Worm (Caenorhabditis elegans) whole organism, L1 larva: ENCODE data around the gene W03A5.6.

Experiments used
- aha-1 ChIP-seq: fragments of 150-350 bp; optimal IDR thresholded peaks from 2 replicates; lab custom pipeline; 2014; ENCODE audit warnings: missing biosample characterization, missing genetic modification characterization
- alr-1 ChIP-seq: fragments of 200-800 bp; sonication (Bioruptor generic); optimal IDR thresholded peaks from 2 replicates; lab custom pipeline; 2018; ENCODE audit warnings: borderline replicate concordance, mild to moderate bottlenecking, missing genetic modification characterization, missing compliant biosample characterization
- aly-2 ChIP-seq: fragments of 150-350 bp; optimal IDR thresholded peaks from 2 replicates; lab custom pipeline; 2014; ENCODE audit warnings: missing biosample characterization, missing genetic modification characterization
- ama-1 ChIP-seq: fragments of 150-350 bp; optimal IDR thresholded peaks from 2 replicates; lab custom pipeline; 2014
- blmp-1 ChIP-seq: fragments of 150-350 bp; optimal IDR thresholded peaks from 2 replicates; lab custom pipeline; 2014; ENCODE audit warnings: missing biosample characterization, missing genetic modification characterization
- ceh-63 ChIP-seq: fragments of 200-800 bp; sonication (Bioruptor generic); optimal IDR thresholded peaks from 2 replicates; lab custom pipeline; 2018; ENCODE audit warnings: mild to moderate bottlenecking, missing genetic modification characterization, missing compliant biosample characterization
- ceh-82 ChIP-seq, 3 experiments: fragments of 150-350 bp in 1 of 3; sonication (generic microtip) in 2 of 3; optimal IDR thresholded peaks; 2 replicates each; lab custom pipeline; 2014 to 2017; ENCODE audit warnings: missing biosample characterization in 3 of 3, missing genetic modification characterization in 3 of 3
- ceh-90 ChIP-seq: sonication (generic microtip); optimal IDR thresholded peaks from 2 replicates; lab custom pipeline; 2016; ENCODE audit warnings: missing genetic modification characterization, missing compliant biosample characterization
- dpl-1 ChIP-seq, 3 experiments: fragments of 150-350 bp in 2 of 3; sonication (generic microtip) in 1 of 3; optimal IDR thresholded peaks; 2 replicates each; lab custom pipeline; 2014 to 2017; ENCODE audit warnings: missing biosample characterization in 3 of 3, missing genetic modification characterization in 3 of 3, missing genetic modification reagents in 3 of 3
- dsc-1 ChIP-seq: sonication (generic microtip); optimal IDR thresholded peaks from 2 replicates; lab custom pipeline; 2016; ENCODE audit warnings: mild to moderate bottlenecking, missing genetic modification characterization, missing compliant biosample characterization
- efl-1 ChIP-seq, 4 experiments: fragments of 150-350 bp; optimal IDR thresholded peaks in 3 of 4; peaks in 1 of 4; 1 replicate in 1 of 4; 2 replicates in 3 of 4; lab custom pipeline; 2014; ENCODE audit warnings: missing biosample characterization in 2 of 4, missing genetic modification characterization in 2 of 4, missing genetic modification reagents in 2 of 4
- efl-3 ChIP-seq: fragments of 200-800 bp; sonication (Bioruptor generic); optimal IDR thresholded peaks from 2 replicates; lab custom pipeline; 2018; ENCODE audit warnings: mild to moderate bottlenecking, missing genetic modification characterization, missing compliant biosample characterization
- egl-27 ChIP-seq, 2 experiments: fragments of 150-350 bp in 1 of 2; sonication (generic microtip); optimal IDR thresholded peaks; 3 replicates each; lab custom pipeline; 2017 to 2018; ENCODE audit warnings: missing biosample characterization in 2 of 2, missing genetic modification characterization in 2 of 2, missing genetic modification reagents in 2 of 2
- elt-2 ChIP-seq: sonication (generic microtip); optimal IDR thresholded peaks from 2 replicates; lab custom pipeline; 2016; ENCODE audit warnings: missing genetic modification characterization, mild to moderate bottlenecking, inconsistent platforms, missing compliant biosample characterization, missing genetic modification reagents
- ets-5 ChIP-seq: fragments of 200-800 bp; sonication (Bioruptor generic); IDR thresholded peaks from 2 replicates; pipeline ENCODE4 v1.3.6; 2022; ENCODE audit warnings: missing genetic modification characterization, missing compliant biosample characterization
- fkh-10 ChIP-seq: sonication (generic microtip); optimal IDR thresholded peaks from 2 replicates; lab custom pipeline; 2017; ENCODE audit warnings: missing biosample characterization, missing genetic modification reagents, missing genetic modification characterization
- grh-1 ChIP-seq: fragments of 200-800 bp; sonication (Bioruptor generic); IDR thresholded peaks from 2 replicates; pipeline ENCODE4 v1.3.6; 2022; ENCODE audit warnings: missing genetic modification reagents, missing genetic modification characterization, missing compliant biosample characterization
- hpl-2 ChIP-seq: fragments of 150-350 bp; optimal IDR thresholded peaks from 2 replicates; lab custom pipeline; 2014; ENCODE audit warnings: missing biosample characterization, missing genetic modification reagents, missing genetic modification characterization
- isw-1 ChIP-seq: fragments of 200-800 bp; sonication (Bioruptor generic); IDR thresholded peaks from 2 replicates; pipeline ENCODE4 v1.3.6; 2022; ENCODE audit warnings: missing genetic modification characterization, missing compliant biosample characterization
- jun-1 ChIP-seq: fragments of 150-350 bp; optimal IDR thresholded peaks from 2 replicates; lab custom pipeline; 2014; ENCODE audit warnings: missing biosample characterization, missing genetic modification reagents, missing genetic modification characterization
- lin-13 ChIP-seq: fragments of 150-350 bp; optimal IDR thresholded peaks from 2 replicates; lab custom pipeline; 2014; ENCODE audit warnings: missing biosample characterization, missing genetic modification reagents, missing genetic modification characterization
- lin-14 ChIP-seq: fragments of 200-800 bp; sonication (Bioruptor generic); optimal IDR thresholded peaks from 2 replicates; lab custom pipeline; 2018; ENCODE audit warnings: mild to moderate bottlenecking, missing genetic modification characterization, moderate library complexity, missing compliant biosample characterization
- lin-35 ChIP-seq, 2 experiments: fragments of 150-350 bp; optimal IDR thresholded peaks; 2 replicates each; lab custom pipeline; 2014; ENCODE audit warnings: missing biosample characterization in 2 of 2, missing genetic modification characterization in 2 of 2, missing genetic modification reagents in 2 of 2
- lin-39 ChIP-seq: fragments of 150-350 bp; optimal IDR thresholded peaks from 2 replicates; lab custom pipeline; 2014; ENCODE audit warnings: missing biosample characterization, missing genetic modification reagents, missing genetic modification characterization
- mab-9 ChIP-seq: fragments of 200-800 bp; sonication (Bioruptor generic); IDR thresholded peaks from 2 replicates; pipeline ENCODE4 v1.3.6; 2022; ENCODE audit warnings: missing genetic modification reagents, missing genetic modification characterization, missing compliant biosample characterization
- nhr-20 ChIP-seq: sonication (generic microtip); optimal IDR thresholded peaks from 2 replicates; lab custom pipeline; 2016; ENCODE audit warnings: mild to moderate bottlenecking, missing genetic modification characterization, missing compliant biosample characterization
- nhr-237 ChIP-seq: fragments of 150-350 bp; optimal IDR thresholded peaks from 2 replicates; lab custom pipeline; 2014; ENCODE audit warnings: missing biosample characterization, missing genetic modification characterization
- nhr-71 ChIP-seq: sonication (generic microtip); optimal IDR thresholded peaks from 2 replicates; lab custom pipeline; 2016; ENCODE audit warnings: mild to moderate bottlenecking, missing genetic modification characterization, moderate library complexity, missing compliant biosample characterization
- nhr-77 ChIP-seq: fragments of 150-350 bp; optimal IDR thresholded peaks from 2 replicates; lab custom pipeline; 2014; ENCODE audit warnings: missing biosample characterization, missing genetic modification characterization
- nhr-84 ChIP-seq: sonication (generic microtip); optimal IDR thresholded peaks from 2 replicates; lab custom pipeline; 2017; ENCODE audit warnings: missing biosample characterization, missing genetic modification characterization
- pag-3 ChIP-seq: sonication (generic microtip); optimal IDR thresholded peaks from 2 replicates; lab custom pipeline; 2017; ENCODE audit warnings: missing genetic modification characterization, mild to moderate bottlenecking, missing compliant biosample characterization, antibody characterized with exemption, borderline replicate concordance; ENCODE audit not compliant: insufficient read depth
- pax-3 ChIP-seq: fragments of 200-800 bp; sonication (Bioruptor generic); optimal IDR thresholded peaks from 2 replicates; lab custom pipeline; 2018; ENCODE audit warnings: mild to moderate bottlenecking, missing genetic modification characterization, moderate library complexity, missing compliant biosample characterization
- pqm-1 ChIP-seq: sonication (generic microtip); optimal IDR thresholded peaks from 3 replicates; lab custom pipeline; 2017; ENCODE audit warnings: missing biosample characterization, missing genetic modification characterization
- rnt-1 ChIP-seq: sonication (generic microtip); optimal IDR thresholded peaks from 2 replicates; lab custom pipeline; 2016; ENCODE audit warnings: mild to moderate bottlenecking, missing genetic modification characterization, moderate library complexity, missing compliant biosample characterization
- skn-1 ChIP-seq: fragments of 150-350 bp; optimal IDR thresholded peaks from 2 replicates; lab custom pipeline; 2014; ENCODE audit warnings: missing biosample characterization, missing genetic modification characterization
- snpc-4 ChIP-seq: fragments of 150-350 bp; optimal IDR thresholded peaks from 2 replicates; lab custom pipeline; 2014; ENCODE audit warnings: missing biosample characterization, missing genetic modification characterization
- snu-23 ChIP-seq: sonication (generic microtip); optimal IDR thresholded peaks from 2 replicates; lab custom pipeline; 2016; ENCODE audit warnings: missing genetic modification characterization, missing compliant biosample characterization
- sup-37 ChIP-seq: fragments of 200-800 bp; sonication (Bioruptor generic); optimal IDR thresholded peaks from 2 replicates; lab custom pipeline; 2018; ENCODE audit warnings: mild to moderate bottlenecking, missing genetic modification characterization, missing compliant biosample characterization
- unc-130 ChIP-seq: fragments of 150-350 bp; optimal IDR thresholded peaks from 2 replicates; lab custom pipeline; 2017; ENCODE audit warnings: missing biosample characterization, missing genetic modification characterization, inconsistent platforms
- zag-1 ChIP-seq: fragments of 150-350 bp; optimal IDR thresholded peaks from 2 replicates; lab custom pipeline; 2014; ENCODE audit warnings: missing biosample characterization, missing genetic modification characterization
- zip-4 ChIP-seq: fragments of 200-800 bp; sonication (Bioruptor generic); optimal IDR thresholded peaks from 2 replicates; lab custom pipeline; 2018; ENCODE audit warnings: mild to moderate bottlenecking, missing genetic modification characterization, moderate library complexity, missing compliant biosample characterization

Gene W03A5.6

DNA sequence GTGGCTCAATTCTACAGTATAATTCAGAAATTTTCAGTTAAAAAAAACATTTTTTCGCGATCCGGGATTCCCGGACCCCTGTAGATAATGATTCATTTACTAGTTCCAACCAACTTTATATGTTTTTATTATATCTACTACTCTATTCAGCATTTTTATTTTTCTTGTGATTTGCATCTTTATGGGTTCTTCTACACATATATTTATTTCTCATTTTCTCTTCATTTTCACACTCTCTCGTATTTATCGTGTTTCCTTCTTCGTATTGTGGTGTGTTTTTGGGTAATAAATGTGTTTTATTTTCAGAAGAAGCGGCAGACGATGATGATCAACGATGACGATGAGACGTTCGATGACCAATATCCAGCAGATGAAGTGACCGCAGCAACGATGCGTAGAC, 23.6 kb upstream of the W03A5.6 start, which contains the start of gene F48E8.2:
Gene F48E8.2 (plus strand): TSS at position 301 of the 400 bp plus-strand sequence.
- no peak for TF ChIP-seq mab-9 (GFP tag; lab: Robert Waterston, UW)
- TF ChIP-seq rnt-1 (tag; lab: Kevin White, UChicago), result no peak
- no peak for TF ChIP-seq zag-1 (tag; lab: Kevin White, UChicago)
- no peak for TF ChIP-seq lin-13 (GFP tag; lab: Kevin White, UChicago)
- no peak for TF ChIP-seq ets-5 (GFP tag; lab: Robert Waterston, UW)
- TF ChIP-seq nhr-237 (tag; lab: Kevin White, UChicago), result no peak
- no peak for TF ChIP-seq ceh-63 (GFP tag; lab: Kevin White, UChicago)
- no peak for TF ChIP-seq elt-2 (tag; lab: Kevin White, UChicago)
- TF ChIP-seq egl-27 (tag; optimal IDR thresholded peaks at IDR 0.05; lab: Kevin White, UChicago), result no peak
- TF ChIP-seq snu-23, result no peak
- TF ChIP-seq pag-3 (tag; lab: Kevin White, UChicago), result no peak
- no peak for TF ChIP-seq nhr-71 (tag; lab: Kevin White, UChicago)
- no peak for TF ChIP-seq lin-35 (GFP tag; optimal IDR thresholded peaks at IDR 0.05; lab: Kevin White, UChicago)
- TF ChIP-seq nhr-20 (tag; lab: Kevin White, UChicago), result no peak
- TF ChIP-seq unc-130, result no peak
- no peak for TF ChIP-seq hpl-2
- no peak for TF ChIP-seq blmp-1 (tag; lab: Kevin White, UChicago)

DNA sequence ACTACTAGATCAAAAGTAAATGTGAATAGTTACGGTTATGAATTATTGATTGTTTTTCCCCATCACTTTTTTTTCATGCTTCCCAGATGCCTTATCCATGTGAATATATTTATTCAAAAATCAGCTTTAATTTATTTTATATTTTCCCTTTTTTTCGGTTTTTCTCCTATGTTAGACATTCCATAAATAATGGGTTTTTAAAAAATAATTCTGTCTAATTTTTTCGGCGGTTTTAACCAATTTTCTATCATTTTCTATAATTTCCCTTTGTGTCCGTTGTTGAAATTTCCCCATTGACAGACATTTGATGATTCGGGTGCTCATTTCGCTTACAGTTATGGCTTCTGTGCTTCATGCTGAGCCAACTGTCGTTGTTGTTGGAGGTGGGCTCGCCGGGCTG, 20.6 kb upstream of the W03A5.6 start, which contains the start of gene F48E8.3:
Gene F48E8.3 (plus strand): TSS at position 301 of the 400 bp plus-strand sequence.
- no peak for TF ChIP-seq nhr-71 (tag; lab: Kevin White, UChicago)
- TF ChIP-seq pag-3 (tag; lab: Kevin White, UChicago), result no peak

DNA sequence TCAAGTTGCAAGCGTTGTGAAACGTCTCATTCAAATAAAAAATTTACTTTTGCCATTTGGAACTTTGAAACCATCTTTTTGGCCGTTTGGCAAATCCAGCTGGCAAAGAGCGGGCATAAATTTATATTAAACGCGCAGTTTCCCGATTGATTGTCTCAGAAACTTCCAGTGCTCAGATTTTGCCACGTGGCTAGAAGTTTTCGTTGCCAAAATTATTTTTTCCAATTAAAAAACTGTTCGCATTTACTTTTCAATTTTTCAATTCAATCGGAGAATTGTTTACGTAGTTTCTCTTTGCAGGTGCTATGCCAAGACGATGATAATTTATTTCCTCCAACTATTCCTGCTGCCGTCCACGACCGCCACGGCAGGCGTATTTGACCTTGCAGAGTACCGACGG, 12.8 kb upstream of the W03A5.6 start, which contains the start of gene F48E8.4:
Gene F48E8.4 (plus strand): TSS at position 301 of the 400 bp plus-strand sequence.
- TF ChIP-seq dpl-1 (GFP tag; optimal IDR thresholded peaks at IDR 0.05; lab: Kevin White, UChicago) (no peak), efl-1 (optimal IDR thresholded peaks at IDR 0.05; lab: Kevin White, UChicago) (no peak), efl-1 (GFP tag; optimal IDR thresholded peaks at IDR 0.05 in 1 of 2; lab: Kevin White, UChicago) (peak in 1 of 2 experiments; percentile 82), aha-1 (tag; lab: Kevin White, UChicago) (no peak), ceh-82 (tag; optimal IDR thresholded peaks at IDR 0.05; lab: Kevin White, UChicago) (no peak), pag-3 (tag; lab: Kevin White, UChicago) (no peak), pqm-1 (tag; lab: Kevin White, UChicago) (no peak)

DNA sequence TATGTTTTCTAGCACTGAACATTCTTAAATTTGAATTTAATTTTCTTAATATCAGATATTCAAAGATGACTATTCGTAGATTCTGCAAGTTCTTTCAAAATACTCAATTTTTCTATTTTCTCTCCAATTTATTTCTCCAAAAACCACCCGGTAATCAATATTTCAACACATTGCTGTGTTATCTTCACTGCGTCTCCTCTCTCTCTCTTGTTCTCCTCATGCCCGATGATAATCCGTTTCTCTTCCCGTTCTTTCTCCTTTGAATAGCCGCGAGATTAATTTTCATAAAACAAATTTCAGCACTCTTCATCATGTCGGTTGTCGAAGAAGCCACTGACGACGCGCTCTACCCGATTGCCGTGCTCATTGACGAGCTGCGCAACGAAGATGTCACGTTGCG, 10.0 kb upstream of the W03A5.6 start, which contains the start of gene paa-1:
Gene paa-1 (plus strand): TSS at position 301 of the 400 bp plus-strand sequence.
- TF ChIP-seq lin-35 (GFP tag; optimal IDR thresholded peaks at IDR 0.05; lab: Kevin White, UChicago) (no peak), efl-1 (optimal IDR thresholded peaks at IDR 0.05; lab: Kevin White, UChicago) (no peak), efl-1 (GFP tag; optimal IDR thresholded peaks at IDR 0.05 in 1 of 2; lab: Kevin White, UChicago) (peak in 1 of 2 experiments; percentile 35)
- TF ChIP-seq, all 84 proteins: peak for 1

DNA sequence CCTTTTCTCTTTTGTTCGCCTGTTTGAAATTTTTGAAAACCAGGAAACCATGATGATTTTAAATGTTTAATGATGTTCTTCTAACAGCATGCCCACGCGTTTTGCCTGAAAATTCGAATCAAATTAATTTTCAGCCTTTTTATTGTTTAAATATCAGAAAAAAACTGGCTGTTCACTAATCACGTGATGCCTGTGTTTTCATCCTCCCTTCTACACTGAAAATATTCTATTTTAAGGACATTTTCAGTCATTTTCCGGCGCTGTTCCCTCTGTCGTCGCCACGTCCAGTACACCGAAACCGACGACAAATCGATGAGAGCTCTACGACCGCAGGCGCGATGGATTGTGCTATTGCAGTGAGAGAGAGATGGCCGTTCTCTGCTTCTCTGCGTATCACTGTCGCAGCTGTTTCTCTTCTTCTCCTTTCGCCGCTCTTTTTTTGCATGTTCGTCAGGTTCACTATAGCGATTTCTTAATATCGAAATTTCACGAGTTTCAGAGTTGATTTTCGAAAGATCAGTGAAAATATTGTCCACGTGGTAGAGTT, 9.4 kb upstream of the W03A5.6 start, which contains the start of gene F48E8.8:
Gene F48E8.8 (minus strand): TSS at position 51 of the 547 bp plus-strand sequence.
- TF ChIP-seq zip-4 (GFP tag; lab: Kevin White, UChicago) (no peak), skn-1 (peak; percentile 55), lin-14 (peak; percentile 80), alr-1 (tag; lab: Kevin White, UChicago) (no peak), lin-39 (no peak), aly-2 (tag; lab: Kevin White, UChicago) (no peak), isw-1 (GFP tag; lab: Robert Waterston, UW) (peak; percentile 33), ceh-90 (tag; lab: Kevin White, UChicago) (no peak), elt-2 (tag; lab: Kevin White, UChicago) (no peak), nhr-237 (tag; lab: Kevin White, UChicago) (no peak), nhr-77 (tag; lab: Kevin White, UChicago) (peak; percentile 14), zag-1 (tag; lab: Kevin White, UChicago) (no peak), grh-1 (no peak), efl-3 (GFP tag; lab: Kevin White, UChicago) (no peak), dsc-1 (tag; lab: Kevin White, UChicago) (peak; percentile 46), mab-9 (GFP tag; lab: Robert Waterston, UW) (peak; percentile 81), pax-3 (tag; lab: Kevin White, UChicago) (no peak), nhr-84 (tag; lab: Kevin White, UChicago) (no peak), nhr-20 (tag; lab: Kevin White, UChicago) (peak; percentile 50), fkh-10 (GFP tag; lab: Kevin White, UChicago) (no peak), snpc-4 (tag; lab: Kevin White, UChicago) (no peak), ama-1 (no peak), rnt-1 (tag; lab: Kevin White, UChicago) (peak; percentile 83), jun-1 (peak; percentile 3), sup-37 (GFP tag; lab: Kevin White, UChicago) (no peak)
